Worm (Caenorhabditis elegans) whole organism, L4 larva: Measurements from ENCODE around the gene F21C10.9.

ENCODE experiments used
- F10B5.3 ChIP-seq: sonication (generic microtip); optimal IDR thresholded peaks from 2 replicates; lab custom pipeline; 2016; ENCODE audit warnings: mild to moderate bottlenecking, missing genetic modification characterization, missing compliant biosample characterization
- F37D6.2 ChIP-seq: sonication (generic microtip); optimal IDR thresholded peaks from 2 replicates; lab custom pipeline; 2016; ENCODE audit warnings: mild to moderate bottlenecking, missing genetic modification characterization, missing compliant biosample characterization
- F44E2.7 ChIP-seq: fragments of 200-800 bp; sonication (Bioruptor generic); IDR thresholded peaks from 2 replicates; pipeline ENCODE4 v2.1.2; 2022; ENCODE audit warnings: missing genetic modification characterization, missing compliant biosample characterization
- R02D3.7 ChIP-seq: fragments of 150-350 bp; sonication (generic microtip); optimal IDR thresholded peaks from 3 replicates; lab custom pipeline; 2014; ENCODE audit warnings: missing biosample characterization, missing genetic modification characterization
- Y75B8A.6 ChIP-seq: fragments of 200-800 bp; sonication (Bioruptor generic); IDR thresholded peaks from 2 replicates; pipeline ENCODE4 v1.3.6; 2022; ENCODE audit warnings: missing genetic modification reagents, missing genetic modification characterization, missing compliant biosample characterization
- aha-1 ChIP-seq: fragments of 150-350 bp; peaks from one replicate; lab custom pipeline; 2014; ENCODE audit warnings: missing biosample characterization, missing genetic modification characterization
- attf-4 ChIP-seq: sonication (generic microtip); optimal IDR thresholded peaks from 3 replicates; lab custom pipeline; 2017; ENCODE audit warnings: missing biosample characterization, missing genetic modification characterization
- ceh-82 ChIP-seq: sonication (generic microtip); optimal IDR thresholded peaks from 2 replicates; lab custom pipeline; 2017; ENCODE audit warnings: missing biosample characterization, missing genetic modification characterization
- daf-12 ChIP-seq: fragments of 150-350 bp; optimal IDR thresholded peaks from 2 replicates; lab custom pipeline; 2014; ENCODE audit warnings: missing biosample characterization, missing genetic modification reagents, missing genetic modification characterization
- daf-16 ChIP-seq, 3 experiments: sonication (generic microtip); optimal IDR thresholded peaks; 2 replicates each; lab custom pipeline; 2016 to 2017; ENCODE audit warnings: missing genetic modification characterization in 3 of 3, missing genetic modification reagents in 3 of 3, mild to moderate bottlenecking in 2 of 3, missing compliant biosample characterization in 2 of 3, missing biosample characterization in 1 of 3, moderate library complexity in 1 of 3
- dmd-6 ChIP-seq: fragments of 200-800 bp; sonication (Bioruptor generic); IDR thresholded peaks from 2 replicates; pipeline ENCODE4 v1.3.6; 2022; ENCODE audit warnings: missing genetic modification reagents, missing genetic modification characterization, missing compliant biosample characterization
- dmd-9 ChIP-seq: fragments of 200-800 bp; sonication (Bioruptor generic); IDR thresholded peaks from 2 replicates; pipeline ENCODE4 v1.3.6; 2022; ENCODE audit warnings: missing genetic modification reagents, missing genetic modification characterization, missing compliant biosample characterization
- duxl-1 ChIP-seq: sonication (generic microtip); optimal IDR thresholded peaks from 2 replicates; lab custom pipeline; 2016; ENCODE audit warnings: mild to moderate bottlenecking, missing genetic modification characterization, moderate library complexity, missing compliant biosample characterization; ENCODE audit not compliant: poor library complexity
- dve-1 ChIP-seq: sonication (generic microtip); optimal IDR thresholded peaks from 2 replicates; lab custom pipeline; 2017; ENCODE audit warnings: antibody characterized with exemption, mild to moderate bottlenecking, missing genetic modification characterization, missing compliant biosample characterization; ENCODE audit not compliant: insufficient read depth
- hlh-11 ChIP-seq: fragments of 200-800 bp; sonication (Bioruptor generic); optimal IDR thresholded peaks from 2 replicates; lab custom pipeline; 2018; ENCODE audit warnings: mild to moderate bottlenecking, missing genetic modification characterization, missing compliant biosample characterization
- hlh-30 ChIP-seq: sonication (generic microtip); optimal IDR thresholded peaks from 2 replicates; lab custom pipeline; 2017; ENCODE audit warnings: antibody characterized with exemption, mild to moderate bottlenecking, missing genetic modification characterization, missing compliant biosample characterization; ENCODE audit not compliant: insufficient read depth
- lin-15B ChIP-seq: fragments of 150-350 bp; sonication (generic microtip); optimal IDR thresholded peaks from 3 replicates; lab custom pipeline; 2014; ENCODE audit warnings: missing biosample characterization, missing genetic modification characterization
- lsy-2 ChIP-seq, 2 experiments: fragments of 150-350 bp in 1 of 2; sonication (generic microtip) in 1 of 2; optimal IDR thresholded peaks; 2 replicates each; lab custom pipeline; 2014 to 2017; ENCODE audit warnings: missing biosample characterization in 2 of 2, missing genetic modification characterization in 2 of 2
- madf-5 ChIP-seq, 2 experiments: fragments of 200-800 bp; sonication (Bioruptor generic); IDR thresholded peaks; 2 replicates each; pipeline ENCODE4 v1.3.6; 2022; ENCODE audit warnings: missing compliant biosample characterization in 2 of 2, missing genetic modification characterization in 2 of 2
- mdl-1 ChIP-seq, 2 experiments: fragments of 150-350 bp in 1 of 2; sonication (generic microtip) in 1 of 2; optimal IDR thresholded peaks; 2 replicates each; lab custom pipeline; 2014 to 2017; ENCODE audit warnings: missing biosample characterization in 2 of 2, missing genetic modification characterization in 2 of 2
- mep-1 ChIP-seq: fragments of 150-350 bp; sonication (generic microtip); optimal IDR thresholded peaks from 3 replicates; lab custom pipeline; 2014; ENCODE audit warnings: missing biosample characterization, missing genetic modification characterization
- mxl-3 ChIP-seq: fragments of 200-800 bp; sonication (Bioruptor generic); optimal IDR thresholded peaks from 2 replicates; lab custom pipeline; 2018; ENCODE audit warnings: mild to moderate bottlenecking, missing genetic modification characterization, missing compliant biosample characterization
- nhr-41 ChIP-seq: fragments of 200-800 bp; sonication (Bioruptor generic); IDR thresholded peaks from 2 replicates; pipeline ENCODE4 v1.3.6; 2022; ENCODE audit warnings: missing genetic modification reagents, missing genetic modification characterization, missing compliant biosample characterization
- set-16 ChIP-seq: fragments of 200-800 bp; sonication (Bioruptor generic); IDR thresholded peaks from 2 replicates; pipeline ENCODE4 v1.3.6; 2022; ENCODE audit warnings: missing genetic modification reagents, missing genetic modification characterization, missing compliant biosample characterization
- skn-1 ChIP-seq: fragments of 150-350 bp; optimal IDR thresholded peaks from 2 replicates; lab custom pipeline; 2014; ENCODE audit warnings: missing biosample characterization, missing genetic modification characterization
- snpc-1.2 ChIP-seq: fragments of 200-800 bp; sonication (Bioruptor generic); IDR thresholded peaks from 2 replicates; pipeline ENCODE4 v1.3.6; 2022; ENCODE audit warnings: missing genetic modification reagents, missing genetic modification characterization, missing compliant biosample characterization
- unc-62 ChIP-seq, 3 experiments: fragments of 150-350 bp in 1 of 3; sonication (generic microtip); optimal IDR thresholded peaks in 2 of 3; peaks in 1 of 3; 1 replicate in 1 of 3; 2 replicates in 2 of 3; lab custom pipeline; 2014 to 2017; ENCODE audit warnings: missing biosample characterization in 3 of 3, missing genetic modification characterization in 3 of 3, missing genetic modification reagents in 3 of 3, missing genotype in 1 of 3
- vab-7 ChIP-seq: fragments of 200-800 bp; sonication (Bioruptor generic); IDR thresholded peaks from 2 replicates; pipeline ENCODE4 v1.3.6; 2022; ENCODE audit warnings: missing genetic modification reagents, missing genetic modification characterization, missing compliant biosample characterization
- zip-11 ChIP-seq: fragments of 200-800 bp; sonication (Bioruptor generic); IDR thresholded peaks from 2 replicates; pipeline ENCODE4 v1.3.6; 2022; ENCODE audit warnings: missing genetic modification characterization, missing compliant biosample characterization

The F21C10.9 gene

DNA sequence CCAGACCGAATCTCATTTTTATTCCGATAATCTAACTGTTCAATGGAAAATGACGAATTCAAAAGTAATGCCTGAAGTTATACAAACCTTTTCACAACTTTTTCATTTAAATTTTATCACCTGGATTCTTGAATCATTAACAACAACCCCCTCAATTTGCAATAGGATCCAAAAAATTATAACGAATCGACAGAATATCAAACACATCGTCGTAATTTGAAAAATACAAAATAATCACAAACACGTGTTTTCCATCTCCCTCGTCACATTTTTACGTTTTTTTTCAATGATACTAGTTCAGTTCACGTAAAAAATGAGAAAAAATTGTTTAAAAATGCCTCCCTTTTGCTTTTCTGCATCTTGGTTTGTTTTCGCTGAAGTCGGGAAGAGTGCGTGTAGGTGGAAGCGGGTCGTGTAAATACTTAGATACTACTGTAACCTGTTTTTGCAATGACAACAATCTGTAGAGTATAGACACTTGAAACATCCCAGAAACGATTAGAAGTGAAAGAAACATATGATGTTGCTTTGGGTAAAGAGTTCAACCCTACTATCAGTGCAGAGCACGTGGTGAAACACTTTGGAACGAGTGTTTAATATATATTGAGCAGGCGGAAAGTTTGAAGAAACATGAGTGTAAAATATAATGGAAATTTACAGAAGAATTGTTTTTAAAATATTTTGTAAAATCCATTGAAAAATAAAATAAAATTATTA is 25.0 kb downstream of the F21C10.9 start, which contains the start of gene oac-50:
Gene oac-50 (minus strand): TSS at position 219 of the 717 bp plus-strand sequence.
- TF ChIP-seq hlh-30 (tag; lab: Kevin White, UChicago), result peak; percentile 31
- no peak for TF ChIP-seq attf-4 (tag; lab: Kevin White, UChicago)
- TF ChIP-seq daf-16 (GFP tag; optimal IDR thresholded peaks at IDR 0.05; lab: Kevin White, UChicago), result no peak
- TF ChIP-seq daf-16 (tag; optimal IDR thresholded peaks at IDR 0.05; lab: Kevin White, UChicago), result peak; percentile 39
- no peak for TF ChIP-seq F10B5.3 (tag; lab: Kevin White, UChicago)
- TF ChIP-seq dmd-6 (GFP tag; lab: Robert Waterston, UW), result peak; percentile 28; the same call in 1 of the 2 replicates
- TF ChIP-seq Y75B8A.6, result no peak
- peak in 1 of 2 experiments; percentile 96 for TF ChIP-seq unc-62 (GFP tag; optimal IDR thresholded peaks at IDR 0.05 in 1 of 2; lab: Kevin White, UChicago)
- TF ChIP-seq unc-62 (tag; optimal IDR thresholded peaks at IDR 0.05; lab: Kevin White, UChicago), result no peak
- TF ChIP-seq dve-1, result peak; percentile 46

DNA sequence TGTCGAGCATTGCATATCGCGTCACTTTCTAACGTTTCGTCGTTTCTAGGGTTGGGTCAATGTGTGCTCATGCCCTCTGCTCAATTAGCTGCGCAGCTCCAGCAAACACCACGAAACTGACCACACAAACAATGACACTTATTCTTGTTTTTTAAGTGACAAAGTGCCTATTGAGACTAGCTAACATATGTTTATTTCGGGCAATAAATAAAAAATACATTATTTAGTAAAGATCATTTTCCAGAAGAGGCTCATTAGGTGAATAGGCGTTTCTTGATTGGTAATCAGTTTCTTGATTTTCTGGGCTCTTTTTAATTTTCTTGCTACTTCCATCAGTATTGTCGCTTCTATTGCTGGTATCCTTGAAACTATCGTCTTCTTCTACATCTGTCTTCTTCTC is 28.8 kb downstream of the F21C10.9 start, which contains the start of gene T27E4.5:
Gene T27E4.5 (minus strand): TSS at position 101 of the 400 bp plus-strand sequence.
- TF ChIP-seq madf-5 (GFP tag; IDR thresholded peaks at IDR 0.05; lab: Robert Waterston, UW), result no peak
- no peak for TF ChIP-seq hlh-11 (tag; lab: Kevin White, UChicago)
- TF ChIP-seq snpc-1.2 (GFP tag; lab: Robert Waterston, UW), result no peak
- no peak for TF ChIP-seq dmd-9
- TF ChIP-seq mdl-1 (tag; optimal IDR thresholded peaks at IDR 0.05; lab: Kevin White, UChicago), result no peak
- peak; percentile 31 for TF ChIP-seq aha-1 (tag; lab: Kevin White, UChicago)

DNA sequence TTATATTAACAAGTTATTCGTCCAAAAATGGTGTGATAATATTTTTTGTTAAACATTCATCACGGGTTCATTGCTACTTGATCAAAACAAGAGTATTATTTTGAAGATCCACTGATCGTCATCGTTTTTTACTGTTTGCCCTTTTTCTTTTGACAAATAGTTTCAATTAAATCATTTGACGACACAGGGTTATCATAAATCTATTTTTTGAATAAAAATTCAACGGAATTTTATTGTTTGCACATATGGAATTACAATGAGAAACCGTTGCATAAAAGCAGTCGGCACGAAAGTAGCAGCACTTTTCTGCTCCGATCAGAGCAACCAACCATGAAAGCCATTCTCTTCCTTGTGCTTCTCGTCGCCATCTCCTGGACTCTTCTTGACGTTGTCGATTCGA is 30.8 kb downstream of the F21C10.9 start, which contains the start of gene fip-2:
Gene fip-2 (plus strand): TSS at position 301 of the 400 bp plus-strand sequence.
- no peak for TF ChIP-seq Y75B8A.6
- no peak for TF ChIP-seq daf-12 (tag; lab: Kevin White, UChicago)
- TF ChIP-seq ceh-82 (tag; lab: Kevin White, UChicago), result no peak
- TF ChIP-seq skn-1 (tag; lab: Kevin White, UChicago), result no peak
- no peak for TF ChIP-seq duxl-1 (tag; lab: Kevin White, UChicago)
- TF ChIP-seq vab-7 (GFP tag; lab: Robert Waterston, UW), result no peak
- no peak for TF ChIP-seq hlh-30 (tag; lab: Kevin White, UChicago)
- no peak for TF ChIP-seq F37D6.2 (tag; lab: Kevin White, UChicago)
- no peak for TF ChIP-seq mep-1
- no peak for TF ChIP-seq zip-11
- TF ChIP-seq nhr-41 (GFP tag; lab: Robert Waterston, UW), result no peak
- no peak for TF ChIP-seq mxl-3

DNA sequence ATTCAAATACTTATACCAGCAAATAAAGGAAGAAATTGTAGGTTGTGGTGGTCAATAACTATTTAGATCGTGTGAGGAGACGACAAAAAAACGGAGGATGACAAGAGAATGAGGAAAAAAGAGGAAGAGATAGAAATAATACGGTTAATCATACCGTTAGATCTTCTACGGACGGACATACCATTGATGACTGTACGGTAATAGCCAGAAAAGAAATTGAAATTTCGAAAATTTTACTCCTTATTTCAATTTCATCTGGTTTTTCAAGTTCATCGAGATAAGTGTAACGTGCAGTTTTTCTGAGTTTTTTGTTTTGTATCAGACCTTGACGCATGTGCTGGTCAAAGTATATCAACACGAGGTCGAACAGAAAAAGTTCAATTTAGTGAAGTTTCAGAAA is 32.6 kb downstream of the F21C10.9 start:
- peak in 1 of 2 experiments; percentile 13 for TF ChIP-seq unc-62 (GFP tag; optimal IDR thresholded peaks at IDR 0.05 in 1 of 2; lab: Kevin White, UChicago)
- TF ChIP-seq unc-62 (tag; optimal IDR thresholded peaks at IDR 0.05; lab: Kevin White, UChicago), result no peak
- TF ChIP-seq R02D3.7 (tag; lab: Kevin White, UChicago), result no peak
- TF ChIP-seq lin-15B (tag; lab: Kevin White, UChicago), result no peak
- no peak for TF ChIP-seq lsy-2 (tag; optimal IDR thresholded peaks at IDR 0.05; lab: Kevin White, UChicago)
- TF ChIP-seq set-16, result no peak
- no peak for TF ChIP-seq F10B5.3 (tag; lab: Kevin White, UChicago)
- TF ChIP-seq F44E2.7 (GFP tag; lab: Robert Waterston, UW), result no peak

DNA sequence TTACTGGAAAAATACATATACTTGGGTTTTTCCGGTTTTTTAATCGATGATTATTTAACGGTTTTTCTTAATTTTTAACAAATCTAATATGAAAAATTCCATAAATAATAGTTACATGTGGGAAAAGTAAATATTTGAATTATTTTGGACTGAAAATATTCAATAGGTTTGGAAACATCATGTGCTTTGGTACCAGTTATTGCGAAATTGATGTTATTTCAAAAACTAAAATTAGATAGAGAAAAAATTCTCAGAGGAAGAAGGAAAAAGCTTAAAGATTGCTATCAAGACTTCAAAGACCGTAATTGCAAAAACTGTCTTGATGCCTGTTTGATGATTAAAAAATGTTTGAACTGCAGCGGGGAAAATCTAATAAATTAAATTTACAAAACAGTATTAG is 33.5 kb downstream of the F21C10.9 start:
- TF ChIP-seq madf-5 (GFP tag; IDR thresholded peaks at IDR 0.05; lab: Robert Waterston, UW) (no peak), Y75B8A.6 (no peak), unc-62 (GFP tag; optimal IDR thresholded peaks at IDR 0.05 in 1 of 2; lab: Kevin White, UChicago) (peak in 1 of 2 experiments; percentile 70), unc-62 (tag; optimal IDR thresholded peaks at IDR 0.05; lab: Kevin White, UChicago) (no peak)
